Fruit fly (Drosophila melanogaster) whole organism, embryonic: ENCODE measurements around the gene fwd.
A peak's percentile ranks its signal among the peaks of the same experiment; 100 is the strongest.

Experiments
- Bdp1 ChIP-seq: fragments of 200-800 bp; sonication (Bioruptor generic); optimal IDR thresholded peaks from 3 replicates; lab custom pipeline; 2016; ENCODE audit warnings: missing biosample characterization, missing genetic modification characterization
- CG10366 ChIP-seq: fragments of 200-800 bp; sonication (Bioruptor generic); IDR thresholded peaks from 2 replicates; pipeline ENCODE4 v1.3.6; 2022; ENCODE audit warnings: missing biosample characterization, missing genetic modification characterization
- CG12659 ChIP-seq: fragments of 200-800 bp; sonication (Bioruptor generic); optimal IDR thresholded peaks from 3 replicates; lab custom pipeline; 2017; ENCODE audit warnings: mild to moderate bottlenecking, missing biosample characterization, missing genetic modification reagents, missing genetic modification characterization
- CG12769 ChIP-seq: fragments of 200-800 bp; sonication (Bioruptor generic); optimal IDR thresholded peaks from 2 replicates; lab custom pipeline; 2019; ENCODE audit warnings: missing biosample characterization, mild to moderate bottlenecking, missing genetic modification characterization, moderate library complexity
- CG13287 ChIP-seq: fragments of 200-800 bp; sonication (Bioruptor generic); IDR thresholded peaks from 2 replicates; pipeline ENCODE4 v1.3.6; 2022; ENCODE audit warnings: missing biosample characterization, missing genetic modification characterization; ENCODE audit not compliant: partially characterized antibody
- CG13894 ChIP-seq: fragments of 200-800 bp; sonication (Bioruptor generic); optimal IDR thresholded peaks from 3 replicates; lab custom pipeline; 2018; ENCODE audit warnings: missing biosample characterization, mild to moderate bottlenecking, missing genetic modification characterization, moderate library complexity
- CG14860 ChIP-seq: fragments of 200-800 bp; sonication (Bioruptor generic); IDR thresholded peaks from 3 replicates; pipeline ENCODE4 v1.3.6; 2022; ENCODE audit warnings: missing biosample characterization, missing genetic modification characterization; ENCODE audit not compliant: partially characterized antibody
- CG16813 ChIP-seq: fragments of 200-800 bp; sonication (Bioruptor generic); IDR thresholded peaks from 3 replicates; pipeline ENCODE4 v1.3.6; 2022; ENCODE audit warnings: missing biosample characterization, missing genetic modification characterization; ENCODE audit not compliant: partially characterized antibody
- CG17186 ChIP-seq: fragments of 200-800 bp; sonication (Bioruptor generic); optimal IDR thresholded peaks from 3 replicates; lab custom pipeline; 2017; ENCODE audit warnings: missing biosample characterization, missing genetic modification reagents, missing genetic modification characterization
- CG18764 ChIP-seq: fragments of 200-800 bp; sonication (Bioruptor generic); optimal IDR thresholded peaks from 3 replicates; lab custom pipeline; 2016; ENCODE audit warnings: missing biosample characterization, missing genetic modification characterization
- CG3407 ChIP-seq: fragments of 200-800 bp; sonication (Bioruptor generic); optimal IDR thresholded peaks from 2 replicates; lab custom pipeline; 2018; ENCODE audit warnings: missing biosample characterization, mild to moderate bottlenecking, missing genetic modification characterization
- CG42726 ChIP-seq: fragments of 200-800 bp; sonication (Bioruptor generic); IDR thresholded peaks from 2 replicates; pipeline ENCODE4 v1.3.6; 2022; ENCODE audit warnings: missing biosample characterization, missing genetic modification characterization; ENCODE audit not compliant: partially characterized antibody
- CG4328 ChIP-seq: fragments of 200-800 bp; sonication (Bioruptor generic); optimal IDR thresholded peaks from 3 replicates; lab custom pipeline; 2017; ENCODE audit warnings: missing biosample characterization, missing genetic modification reagents, missing genetic modification characterization
- CG4854 ChIP-seq: fragments of 200-800 bp; sonication (Bioruptor generic); optimal IDR thresholded peaks from 2 replicates; lab custom pipeline; 2016; ENCODE audit warnings: missing biosample characterization, missing genetic modification characterization, inconsistent platforms
- CG5953 ChIP-seq: fragments of 200-800 bp; sonication (Bioruptor generic); IDR thresholded peaks from 2 replicates; pipeline ENCODE4 v1.3.6; 2022; ENCODE audit warnings: missing biosample characterization, missing genetic modification characterization
- Dad ChIP-seq: fragments of 200-800 bp; sonication (Bioruptor generic); optimal IDR thresholded peaks from 3 replicates; lab custom pipeline; 2016; ENCODE audit warnings: missing biosample characterization, missing genetic modification characterization
- Dbx ChIP-seq: fragments of 200-800 bp; sonication (Bioruptor generic); IDR thresholded peaks from 3 replicates; pipeline ENCODE4 v1.3.6; 2022; ENCODE audit warnings: missing biosample characterization, missing genetic modification characterization
- Dp ChIP-seq: fragments of 200-800 bp; sonication (Bioruptor generic); optimal IDR thresholded peaks from 2 replicates; lab custom pipeline; 2018; ENCODE audit warnings: missing biosample characterization, mild to moderate bottlenecking, missing genetic modification characterization, moderate library complexity
- Ets65A ChIP-seq: fragments of 200-800 bp; sonication (Bioruptor generic); peaks from one replicate; lab custom pipeline; 2016; ENCODE audit warnings: missing biosample characterization, missing genetic modification characterization
- H15 ChIP-seq: fragments of 200-800 bp; sonication (Bioruptor generic); IDR thresholded peaks from 3 replicates; pipeline ENCODE4 v1.3.6; 2022; ENCODE audit warnings: missing biosample characterization, missing genetic modification characterization
- Hand ChIP-seq: fragments of 200-800 bp; sonication (Bioruptor generic); optimal IDR thresholded peaks from 2 replicates; lab custom pipeline; 2017; ENCODE audit warnings: mild to moderate bottlenecking, missing biosample characterization, missing genetic modification reagents, missing genetic modification characterization
- HmgZ ChIP-seq: fragments of 200-800 bp; sonication (Bioruptor generic); optimal IDR thresholded peaks from 2 replicates; lab custom pipeline; 2018; ENCODE audit warnings: missing biosample characterization, mild to moderate bottlenecking, missing genetic modification characterization
- Hr78 ChIP-seq, 2 experiments: fragments of 200-800 bp in 1 of 2; fragments of >200 bp in 1 of 2; sonication (Bioruptor generic) in 1 of 2; optimal IDR thresholded peaks; 2 replicates each; lab custom pipeline; 2017 to 2019; ENCODE audit warnings: missing biosample characterization in 2 of 2, missing genetic modification characterization in 2 of 2, mild to moderate bottlenecking in 1 of 2, moderate library complexity in 1 of 2
- Pdp1 ChIP-seq, 2 experiments: fragments of 200-800 bp; sonication (Bioruptor generic); optimal IDR thresholded peaks; 3 replicates each; lab custom pipeline; 2016; ENCODE audit warnings: missing biosample characterization in 2 of 2, missing genetic modification characterization in 2 of 2, mild to moderate bottlenecking in 1 of 2, moderate library complexity in 1 of 2
- Sry-β ChIP-seq: fragments of 200-800 bp; sonication (Bioruptor generic); optimal IDR thresholded peaks from 2 replicates; lab custom pipeline; 2018; ENCODE audit warnings: missing biosample characterization, mild to moderate bottlenecking, missing genetic modification characterization, moderate library complexity
- ab ChIP-seq: fragments of 200-800 bp; sonication (Bioruptor generic); optimal IDR thresholded peaks from 2 replicates; lab custom pipeline; 2016; ENCODE audit warnings: missing biosample characterization, missing genetic modification characterization
- cad ChIP-seq: fragments of >200 bp; optimal IDR thresholded peaks from 2 replicates; lab custom pipeline; 2017; ENCODE audit warnings: missing biosample characterization, missing genetic modification characterization
- crol ChIP-seq: fragments of 200-800 bp; sonication (Bioruptor generic); IDR thresholded peaks from 2 replicates; pipeline ENCODE4 v1.3.6; 2022; ENCODE audit warnings: missing biosample characterization, missing genetic modification characterization
- cwo ChIP-seq: fragments of 200-800 bp; sonication (Bioruptor generic); optimal IDR thresholded peaks from 3 replicates; lab custom pipeline; 2017; ENCODE audit warnings: missing biosample characterization, missing genetic modification characterization, mild to moderate bottlenecking, moderate library complexity, missing genetic modification reagents
- kni ChIP-seq: fragments of 200-800 bp; sonication (Bioruptor generic); optimal IDR thresholded peaks from 3 replicates; lab custom pipeline; 2017; ENCODE audit warnings: mild to moderate bottlenecking, missing biosample characterization, missing genetic modification reagents, missing genetic modification characterization
- lbe ChIP-seq: fragments of 200-800 bp; sonication (Bioruptor generic); optimal IDR thresholded peaks from 2 replicates; lab custom pipeline; 2016; ENCODE audit warnings: missing biosample characterization, mild to moderate bottlenecking, missing genetic modification characterization
- mam ChIP-seq: fragments of 200-800 bp; sonication (Bioruptor generic); optimal IDR thresholded peaks from 3 replicates; lab custom pipeline; 2016; ENCODE audit warnings: missing biosample characterization, missing genetic modification characterization
- mirr ChIP-seq: fragments of 200-800 bp; sonication (Bioruptor generic); optimal IDR thresholded peaks from 3 replicates; lab custom pipeline; 2018; ENCODE audit warnings: missing biosample characterization, mild to moderate bottlenecking, missing genetic modification characterization
- onecut ChIP-seq: fragments of 200-800 bp; sonication (Bioruptor generic); IDR thresholded peaks from 2 replicates; pipeline ENCODE4 v1.3.6; 2022; ENCODE audit warnings: missing biosample characterization, missing genetic modification characterization
- pan ChIP-seq, 4 experiments: fragments of >200 bp in 3 of 4; fragments of 200-800 bp in 1 of 4; sonication (Bioruptor generic) in 1 of 4; optimal IDR thresholded peaks in 3 of 4; IDR thresholded peaks in 1 of 4; 2 replicates each; pipeline versions ENCODE4 v1.3.6 to Lab custom; 2017 to 2022; ENCODE audit warnings: missing biosample characterization in 2 of 4, missing genetic modification characterization in 2 of 4, mixed read lengths in 1 of 4
- pb ChIP-seq: fragments of 200-800 bp; sonication (Bioruptor generic); optimal IDR thresholded peaks from 3 replicates; lab custom pipeline; 2016; ENCODE audit warnings: missing biosample characterization, missing genetic modification characterization
- phol ChIP-seq: fragments of 200-800 bp; sonication (Bioruptor generic); optimal IDR thresholded peaks from 3 replicates; lab custom pipeline; 2018; ENCODE audit warnings: missing biosample characterization, mild to moderate bottlenecking, missing genetic modification characterization, moderate library complexity
- pzg ChIP-seq: fragments of 200-800 bp; sonication (Bioruptor generic); optimal IDR thresholded peaks from 3 replicates; lab custom pipeline; 2018; ENCODE audit warnings: missing biosample characterization, mild to moderate bottlenecking, missing genetic modification characterization, moderate library complexity
- run ChIP-seq: fragments of 200-800 bp; sonication (Bioruptor generic); optimal IDR thresholded peaks from 3 replicates; lab custom pipeline; 2018; ENCODE audit warnings: missing biosample characterization, mild to moderate bottlenecking, missing genetic modification characterization
- sc ChIP-seq, 3 experiments: fragments of >200 bp in 2 of 3; fragments of 200-800 bp in 1 of 3; sonication (Bioruptor generic) in 1 of 3; optimal IDR thresholded peaks; 2 replicates in 2 of 3; 3 replicates in 1 of 3; lab custom pipeline; 2017; ENCODE audit warnings: mild to moderate bottlenecking in 1 of 3, missing biosample characterization in 1 of 3, missing genetic modification characterization in 1 of 3, missing genetic modification reagents in 1 of 3
- stc ChIP-seq: fragments of 200-800 bp; sonication (Bioruptor generic); IDR thresholded peaks from 2 replicates; pipeline ENCODE4 v1.3.6; 2022; ENCODE audit warnings: missing biosample characterization, missing genetic modification characterization
- stwl ChIP-seq: fragments of 200-800 bp; sonication (Bioruptor generic); optimal IDR thresholded peaks from 3 replicates; lab custom pipeline; 2018; ENCODE audit warnings: missing biosample characterization, mild to moderate bottlenecking, missing genetic modification characterization, moderate library complexity
- tio ChIP-seq: fragments of 200-800 bp; sonication (Bioruptor generic); optimal IDR thresholded peaks from 2 replicates; lab custom pipeline; 2017; ENCODE audit warnings: missing biosample characterization, missing genetic modification characterization, inconsistent platforms
- tup ChIP-seq: fragments of 200-800 bp; sonication (Bioruptor generic); optimal IDR thresholded peaks from 2 replicates; lab custom pipeline; 2016; ENCODE audit warnings: missing biosample characterization, mild to moderate bottlenecking, missing genetic modification characterization, moderate library complexity
- unc-4 ChIP-seq: fragments of 200-800 bp; sonication (Bioruptor generic); IDR thresholded peaks from 2 replicates; pipeline ENCODE4 v1.3.6; 2022; ENCODE audit warnings: missing biosample characterization, missing genetic modification characterization; ENCODE audit not compliant: partially characterized antibody

The fwd gene

dm6 chr3L:331842-332802, 12.4 kb upstream of the fwd start, which contains the start of gene mthl9 (continued):
- TF ChIP-seq lbe (GFP tag; lab: Kevin White, UChicago) (peak; percentile 29), CG13287 (peak; percentile 45; the same call in 1 of the 2 replicates), mirr (GFP tag; lab: Kevin White, UChicago) (peak; percentile 82), Sry-β (GFP tag; lab: Kevin White, UChicago) (no peak), Bdp1 (peak; percentile 2), Hand (GFP tag; lab: Kevin White, UChicago) (peak; percentile 38), phol (tag; lab: Kevin White, UChicago) (no peak), CG12659 (no peak), CG10366 (no peak), CG4854 (GFP tag; lab: Kevin White, UChicago) (no peak), run (peak; percentile 71), CG16813 (no peak), CG42726 (no peak), Dad (GFP tag; lab: Kevin White, UChicago) (no peak), CG5953 (GFP tag; lab: Robert Waterston, UW) (no peak), mam (GFP tag; lab: Kevin White, UChicago) (no peak), stc (GFP tag; lab: Robert Waterston, UW) (peak; percentile 43; the same call in 1 of the 2 replicates), sc (optimal IDR thresholded peaks at IDR 0.05; lab: Kevin White, UChicago) (no peak), sc (GFP tag; optimal IDR thresholded peaks at IDR 0.05; lab: Kevin White, UChicago) (no peak), onecut (GFP tag; lab: Robert Waterston, UW) (0 out of 2 replicates have a peak, but pooled peaks have one; percentile 11), Dp (GFP tag; lab: Kevin White, UChicago) (peak; percentile 38), CG13894 (tag; lab: Kevin White, UChicago) (peak; percentile 42), tup (no peak), stwl (tag; lab: Kevin White, UChicago) (peak; percentile 26), cad (GFP tag; lab: Kevin White, UChicago) (no peak), CG18764 (no peak), kni (GFP tag; lab: Kevin White, UChicago) (peak; percentile 16), ab (GFP tag; lab: Kevin White, UChicago) (no peak), cwo (GFP tag; lab: Kevin White, UChicago) (peak; percentile 60), CG17186 (GFP tag; lab: Kevin White, UChicago) (no peak), CG12769 (tag; lab: Kevin White, UChicago) (peak; percentile 94), Hr78 (GFP tag; optimal IDR thresholded peaks at IDR 0.05; lab: Kevin White, UChicago) (no peak), pb (GFP tag; lab: Kevin White, UChicago) (no peak), Ets65A (GFP tag; lab: Kevin White, UChicago) (peak; percentile 48), CG14860 (GFP tag; lab: Robert Waterston, UW) (no peak), pan (optimal IDR thresholded peaks at IDR 0.05; lab: Kevin White, UChicago) (no peak), pan (GFP tag; optimal IDR thresholded peaks at IDR 0.05 in 1 of 2, IDR thresholded peaks at IDR 0.05 in 1 of 2) (no peak), CG3407 (GFP tag; lab: Kevin White, UChicago) (no peak), H15 (GFP tag; lab: Robert Waterston, UW) (no peak), HmgZ (tag; lab: Kevin White, UChicago) (peak; percentile 39), Pdp1 (GFP tag; optimal IDR thresholded peaks at IDR 0.05; lab: Kevin White, UChicago) (peak in 1 of 2 experiments; percentile 29), Dbx (0 out of 3 replicates have a peak, but pooled peaks have one; percentile 19), crol (peak; percentile 83), CG4328 (peak; percentile 26), tio (no peak), unc-4 (0 out of 2 replicates have a peak, but pooled peaks have one; percentile 51), pzg (GFP tag; lab: Kevin White, UChicago) (peak; percentile 9)
